Worm (Caenorhabditis elegans): ENCODE results near the gene Y51H7C.13.
A peak's percentile ranks its signal among the peaks of the same experiment; 100 is the strongest.

The Y51H7C.13 gene

ce11 chrII:1441479-1441878, 24.9 kb downstream of the Y51H7C.13 start:
- TF ChIP-seq fkh-2 (tag; optimal IDR thresholded peaks at IDR 0.05) (no peak), snpc-4 (tag; optimal IDR thresholded peaks at IDR 0.05) (no peak), egl-27 (tag; optimal IDR thresholded peaks at IDR 0.05) (no peak), unc-39 (tag; optimal IDR thresholded peaks at IDR 0.05) (no peak), unc-62 (GFP tag; optimal IDR thresholded peaks at IDR 0.05) (no peak), nhr-28 (tag; optimal IDR thresholded peaks at IDR 0.05) (no peak), lin-15B (tag; optimal IDR thresholded peaks at IDR 0.05) (no peak), nfya-1 (tag; optimal IDR thresholded peaks at IDR 0.05; ENCODE audit: insufficient read depth) (no peak), fkh-10 (GFP tag; optimal IDR thresholded peaks at IDR 0.05) (no peak), nhr-237 (tag; optimal IDR thresholded peaks at IDR 0.05) (no peak)

DNA sequence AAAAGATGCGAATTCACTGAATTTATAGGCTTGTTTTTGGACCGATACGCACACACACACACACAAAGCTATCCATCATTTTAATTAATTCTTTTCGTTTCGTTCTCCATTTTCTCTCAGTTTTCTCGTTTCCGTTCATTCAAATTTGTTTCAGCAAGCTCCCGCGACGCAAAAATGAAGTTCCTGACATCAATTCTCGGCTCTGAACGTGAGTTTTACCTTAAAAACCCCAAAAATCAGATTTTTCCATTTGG, 28.1 kb downstream of the Y51H7C.13 start, which contains the start of gene Y51H7C.3:
Y51H7C.3 (plus strand) TSS at position 155 of the 254 bp plus-strand sequence.
- TF ChIP-seq pha-4 (tag; optimal IDR thresholded peaks at IDR 0.05) (no peak), fkh-10 (GFP tag; optimal IDR thresholded peaks at IDR 0.05) (no peak), nhr-77 (tag; optimal IDR thresholded peaks at IDR 0.05) (no peak), nfya-1 (tag; optimal IDR thresholded peaks at IDR 0.05; ENCODE audit: insufficient read depth) (no peak), nhr-11 (tag; optimal IDR thresholded peaks at IDR 0.05) (no peak), unc-62 (GFP tag; optimal IDR thresholded peaks at IDR 0.05) (no peak), lin-15B (tag; optimal IDR thresholded peaks at IDR 0.05) (no peak), tbx-2 (tag; optimal IDR thresholded peaks at IDR 0.05) (no peak), ztf-11 (tag; optimal IDR thresholded peaks at IDR 0.05) (no peak), nhr-76 (tag; optimal IDR thresholded peaks at IDR 0.05) (no peak), nhr-43 (tag; optimal IDR thresholded peaks at IDR 0.05; ENCODE audit: poor library complexity, severe bottlenecking) (no peak), nhr-25 (tag; optimal IDR thresholded peaks at IDR 0.05) (no peak), pqm-1 (tag; optimal IDR thresholded peaks at IDR 0.05) (no peak), nhr-23 (tag; optimal IDR thresholded peaks at IDR 0.05) (no peak), lin-39 (tag; optimal IDR thresholded peaks at IDR 0.05) (no peak), unc-39 (tag; optimal IDR thresholded peaks at IDR 0.05) (no peak), eor-1 (tag; optimal IDR thresholded peaks at IDR 0.05) (no peak), ceh-9 (tag; optimal IDR thresholded peaks at IDR 0.05) (no peak), fos-1 (tag; optimal IDR thresholded peaks at IDR 0.05) (no peak)

DNA sequence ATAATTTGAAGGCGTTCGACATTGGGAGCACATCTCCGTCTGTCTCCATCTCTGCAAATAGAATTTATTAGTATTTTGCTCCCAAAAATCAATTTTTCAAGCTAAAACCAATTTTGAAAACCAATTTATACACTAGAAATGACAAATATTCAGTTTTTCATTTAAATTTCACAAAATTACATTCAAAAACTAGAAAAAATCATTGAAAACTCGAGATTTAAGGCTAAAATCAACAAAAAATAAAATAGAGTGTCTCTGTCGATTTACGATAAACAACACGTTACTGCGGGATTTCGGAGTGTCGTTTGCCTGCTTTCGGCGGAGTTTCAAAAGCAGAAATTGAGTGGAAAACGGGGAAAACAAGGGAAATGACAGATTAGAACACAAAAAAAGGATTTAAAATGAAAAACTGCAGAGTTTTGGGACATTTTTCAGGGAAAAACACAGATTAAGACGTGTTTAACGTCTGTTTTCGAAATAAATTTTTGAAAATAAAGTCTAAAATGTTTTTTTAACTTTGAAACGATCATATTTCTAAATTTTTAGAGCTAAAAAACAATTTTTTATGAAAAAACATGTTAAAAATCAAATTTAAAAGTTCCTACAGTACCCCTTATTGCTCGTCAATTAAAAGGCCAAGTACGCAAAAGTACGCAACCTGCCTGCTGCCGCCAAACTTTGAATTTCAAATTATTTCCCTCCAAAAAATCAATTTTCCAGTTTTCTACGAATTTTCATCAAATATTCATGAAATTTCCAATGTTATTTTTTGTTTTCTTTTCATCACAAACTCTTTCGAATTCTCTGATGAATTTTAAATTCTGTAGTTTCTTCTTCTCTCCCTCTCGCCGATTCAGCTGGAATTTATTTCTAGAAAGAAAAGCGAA, 28.7 kb downstream of the Y51H7C.13 start, which contains the start of gene nol-6:
nol-6 (minus strand) TSS at position 51 of the 887 bp plus-strand sequence.
- TF ChIP-seq elt-1 (tag; optimal IDR thresholded peaks at IDR 0.05) (no peak), lin-15B (tag; optimal IDR thresholded peaks at IDR 0.05) (peak; percentile 46), nhr-23 (tag; optimal IDR thresholded peaks at IDR 0.05) (peak; percentile 5), nhr-43 (tag; optimal IDR thresholded peaks at IDR 0.05; ENCODE audit: poor library complexity, severe bottlenecking) (no peak), jun-1 (tag; optimal IDR thresholded peaks at IDR 0.05) (no peak), lsy-12 (tag; optimal IDR thresholded peaks at IDR 0.05) (no peak), nfya-1 (tag; optimal IDR thresholded peaks at IDR 0.05; ENCODE audit: insufficient read depth) (peak; percentile 56), R02D3.7 (tag; optimal IDR thresholded peaks at IDR 0.05) (peak; percentile 93), ceh-28 (tag; optimal IDR thresholded peaks at IDR 0.05) (no peak), fkh-10 (GFP tag; optimal IDR thresholded peaks at IDR 0.05) (no peak), pha-4 (tag; optimal IDR thresholded peaks at IDR 0.05) (peak; percentile 61)

DNA sequence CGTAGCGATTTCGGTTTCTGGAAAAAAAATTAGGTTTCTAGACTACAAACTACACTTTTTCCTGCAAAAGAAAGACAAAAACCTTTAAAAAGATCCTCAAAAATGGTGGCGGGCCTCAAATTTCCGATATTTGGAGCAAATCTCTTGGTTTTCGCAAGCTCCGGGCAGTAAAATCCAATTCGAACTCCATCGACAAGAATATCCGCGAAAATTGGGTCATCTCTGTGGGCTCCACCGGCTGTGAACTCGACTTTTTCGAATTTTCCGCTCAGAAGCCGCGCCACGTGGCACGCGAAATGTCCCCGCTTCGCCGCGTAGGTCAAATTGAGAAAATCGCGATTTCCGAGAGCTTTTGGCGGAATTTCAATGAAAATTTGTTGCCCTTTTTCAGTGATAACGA, 29.6 kb downstream of the Y51H7C.13 start:
- no peak for TF ChIP-seq fkh-10 (GFP tag; optimal IDR thresholded peaks at IDR 0.05)
- TF ChIP-seq nfya-1 (tag; optimal IDR thresholded peaks at IDR 0.05; ENCODE audit: insufficient read depth) = no peak
- TF ChIP-seq fos-1 (tag; optimal IDR thresholded peaks at IDR 0.05) = no peak
- TF ChIP-seq elt-3 (tag; optimal IDR thresholded peaks at IDR 0.05) = no peak
- no peak for TF ChIP-seq nhr-237 (tag; optimal IDR thresholded peaks at IDR 0.05)
- no peak for TF ChIP-seq ceh-82 (tag; optimal IDR thresholded peaks at IDR 0.05)
- TF ChIP-seq sea-2 (GFP tag; optimal IDR thresholded peaks at IDR 0.05) = no peak
- no peak for TF ChIP-seq ceh-9 (tag; optimal IDR thresholded peaks at IDR 0.05)
- TF ChIP-seq hmg-11 (tag; optimal IDR thresholded peaks at IDR 0.05) = no peak
- no peak for TF ChIP-seq ceh-16 (tag; optimal IDR thresholded peaks at IDR 0.05)
- TF ChIP-seq lin-39 (tag; optimal IDR thresholded peaks at IDR 0.05) = no peak
- TF ChIP-seq ztf-11 (tag; optimal IDR thresholded peaks at IDR 0.05) = no peak
- TF ChIP-seq nhr-12 (tag; optimal IDR thresholded peaks at IDR 0.05) = no peak
- no peak for TF ChIP-seq jun-1 (tag; optimal IDR thresholded peaks at IDR 0.05)
- TF ChIP-seq aly-2 (tag; optimal IDR thresholded peaks at IDR 0.05) = no peak
- TF ChIP-seq nhr-67 (tag; optimal IDR thresholded peaks at IDR 0.05) = no peak
- no peak for TF ChIP-seq R02D3.7 (tag; optimal IDR thresholded peaks at IDR 0.05)
- TF ChIP-seq nhr-76 (tag; optimal IDR thresholded peaks at IDR 0.05) = no peak
- no peak for TF ChIP-seq lin-15B (tag; optimal IDR thresholded peaks at IDR 0.05)
- TF ChIP-seq nhr-25 (tag; optimal IDR thresholded peaks at IDR 0.05) = no peak

Measured in whole organism, L3 larva.